Worm (Caenorhabditis elegans): ENCODE measurements around the gene M01H9.4.

Gene M01H9.4

ce11 chrIV:4482531-4482930 is at the start of gene M01H9.4:
Gene M01H9.4 (minus strand): TSS chrIV:4482909.
- no peak for TF ChIP-seq elt-3 (tag; optimal IDR thresholded peaks at IDR 0.05)
- TF ChIP-seq flh-1 (GFP tag; optimal IDR thresholded peaks at IDR 0.05) = no peak
- TF ChIP-seq lin-13 (tag; optimal IDR thresholded peaks at IDR 0.05) = no peak
- TF ChIP-seq pha-4 (tag; optimal IDR thresholded peaks at IDR 0.05) = no peak
- no peak for TF ChIP-seq blmp-1 (tag; optimal IDR thresholded peaks at IDR 0.05)
- TF ChIP-seq cnd-1 (tag; optimal IDR thresholded peaks at IDR 0.05) = no peak
- no peak for TF ChIP-seq lin-32 (GFP tag; optimal IDR thresholded peaks at IDR 0.05)

ce11 chrIV:4530170-4530569 is 47.5 kb upstream of the M01H9.4 start, which contains the start of gene ZK185.3:
Gene ZK185.3 (minus strand): TSS chrIV:4530432.
- TF ChIP-seq sptf-1 (tag; optimal IDR thresholded peaks at IDR 0.05) (no peak), drap-1 (GFP tag; optimal IDR thresholded peaks at IDR 0.05) (no peak), sem-2 (GFP tag; optimal IDR thresholded peaks at IDR 0.05) (no peak), ham-2 (GFP tag; optimal IDR thresholded peaks at IDR 0.05) (no peak), ceh-43 (GFP tag; optimal IDR thresholded peaks at IDR 0.05) (no peak), ceh-83 (GFP tag; optimal IDR thresholded peaks at IDR 0.05) (no peak)

- TF ChIP-seq zip-8 (tag; optimal IDR thresholded peaks at IDR 0.05) (no peak), sem-2 (GFP tag; optimal IDR thresholded peaks at IDR 0.05) (no peak), flh-1 (GFP tag; optimal IDR thresholded peaks at IDR 0.05) (no peak), pha-4 (tag; optimal IDR thresholded peaks at IDR 0.05) (no peak), bed-3 (GFP tag; optimal IDR thresholded peaks at IDR 0.05) (no peak), drap-1 (GFP tag; optimal IDR thresholded peaks at IDR 0.05) (no peak), cnd-1 (tag; optimal IDR thresholded peaks at IDR 0.05) (no peak), M03D4.4 (tag; optimal IDR thresholded peaks at IDR 0.05) (no peak), lin-32 (GFP tag; optimal IDR thresholded peaks at IDR 0.05) (no peak), nhr-237 (tag; optimal IDR thresholded peaks at IDR 0.05) (no peak), ham-2 (GFP tag; optimal IDR thresholded peaks at IDR 0.05) (no peak), unc-62 (GFP tag; optimal IDR thresholded peaks at IDR 0.05) (no peak), unc-120 (tag; optimal IDR thresholded peaks at IDR 0.05; ENCODE audit: poor library complexity, severe bottlenecking) (no peak), sptf-1 (tag; optimal IDR thresholded peaks at IDR 0.05) (no peak), nhr-12 (tag; optimal IDR thresholded peaks at IDR 0.05) (no peak)
Measured at ce11 chrIV:4526724-4527123, 44.0 kb upstream of the M01H9.4 start.

DNA sequence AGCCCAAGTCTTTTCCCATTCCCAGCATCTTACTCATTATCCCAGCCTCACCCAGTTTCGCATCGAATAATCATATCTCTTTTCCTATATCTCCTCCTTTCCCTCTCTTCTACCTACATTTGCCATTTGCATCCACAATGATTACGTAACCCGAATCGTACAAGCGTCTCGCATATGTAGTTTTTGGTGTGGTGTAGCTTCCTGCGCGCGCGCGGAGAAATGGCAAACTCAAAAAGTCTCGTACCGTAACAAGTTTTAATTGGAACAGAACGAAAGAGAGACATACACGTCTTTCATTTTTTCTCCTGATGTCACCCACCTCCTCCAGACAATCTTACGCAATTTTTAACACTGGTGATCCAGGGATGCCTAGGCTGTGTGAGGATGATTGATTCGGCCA is 43.3 kb upstream of the M01H9.4 start:
- TF ChIP-seq unc-62 (GFP tag; optimal IDR thresholded peaks at IDR 0.05) (no peak), mep-1 (tag; optimal IDR thresholded peaks at IDR 0.05) (no peak), lsy-2 (tag; optimal IDR thresholded peaks at IDR 0.05) (no peak), ces-1 (GFP tag; optimal IDR thresholded peaks at IDR 0.05) (no peak), nhr-2 (tag; optimal IDR thresholded peaks at IDR 0.05) (no peak), elt-3 (tag; optimal IDR thresholded peaks at IDR 0.05) (no peak), ceh-83 (GFP tag; optimal IDR thresholded peaks at IDR 0.05) (no peak)

DNA sequence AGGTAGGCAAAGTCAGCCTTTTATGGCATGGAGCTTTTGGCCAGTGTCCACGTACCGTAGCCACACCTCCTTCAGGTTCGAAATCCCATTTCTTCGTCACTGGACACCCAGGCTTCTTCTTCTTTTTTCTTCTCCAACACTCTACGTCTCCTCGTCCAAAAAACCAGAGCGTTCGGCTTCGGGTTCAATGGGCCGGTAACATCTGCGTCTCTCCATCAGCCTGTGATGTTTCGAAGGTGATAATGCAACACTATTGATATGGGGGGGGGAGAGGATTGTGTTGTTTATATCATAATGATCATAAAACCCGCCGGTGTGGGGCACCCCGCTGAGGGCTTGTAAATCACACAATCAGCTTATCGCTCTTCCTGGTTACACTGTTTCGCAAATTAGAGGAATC is 42.2 kb upstream of the M01H9.4 start, which contains the start of gene ZK180.6:
TSS of gene ZK180.6 (minus strand) at position 101 of the 400 bp plus-strand sequence.
- TF ChIP-seq ceh-43 (GFP tag; optimal IDR thresholded peaks at IDR 0.05) = no peak
- no peak for TF ChIP-seq unc-39 (tag; optimal IDR thresholded peaks at IDR 0.05)
- TF ChIP-seq unc-62 (GFP tag; optimal IDR thresholded peaks at IDR 0.05) = no peak
- no peak for TF ChIP-seq blmp-1 (tag; optimal IDR thresholded peaks at IDR 0.05)
- no peak for TF ChIP-seq mep-1 (tag; optimal IDR thresholded peaks at IDR 0.05)
- no peak for TF ChIP-seq ztf-11 (tag; optimal IDR thresholded peaks at IDR 0.05)
- no peak for TF ChIP-seq sem-2 (GFP tag; optimal IDR thresholded peaks at IDR 0.05)

DNA sequence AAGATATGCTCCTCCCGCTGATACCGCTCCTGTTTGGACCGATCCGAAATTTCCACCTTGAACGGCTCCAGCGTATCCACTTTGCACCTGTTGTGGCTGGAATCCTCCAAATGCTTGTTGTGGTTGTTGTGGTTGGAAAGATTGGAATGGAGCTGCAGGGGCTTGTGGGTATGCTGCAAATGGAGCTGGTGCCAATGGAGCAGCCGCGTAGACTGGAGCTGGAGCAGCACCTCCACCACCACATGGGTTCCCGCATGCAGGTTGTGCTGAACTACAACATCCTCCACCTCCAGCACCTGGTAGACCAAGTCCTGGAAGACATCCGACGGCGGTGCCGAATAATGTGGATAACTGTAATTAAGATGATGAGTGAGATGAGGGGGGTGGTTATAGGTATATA is 40.8 kb upstream of the M01H9.4 start:
- no peak for TF ChIP-seq nhr-2 (tag; optimal IDR thresholded peaks at IDR 0.05)
- no peak for TF ChIP-seq nhr-76 (tag; optimal IDR thresholded peaks at IDR 0.05)
- TF ChIP-seq cnd-1 (tag; optimal IDR thresholded peaks at IDR 0.05) = no peak
- TF ChIP-seq lin-32 (GFP tag; optimal IDR thresholded peaks at IDR 0.05) = no peak
- TF ChIP-seq nhr-237 (tag; optimal IDR thresholded peaks at IDR 0.05) = no peak
- TF ChIP-seq pha-4 (tag; optimal IDR thresholded peaks at IDR 0.05) = no peak
- TF ChIP-seq zip-8 (tag; optimal IDR thresholded peaks at IDR 0.05) = no peak

ce11 chrIV:4519714-4520113 is 37.0 kb upstream of the M01H9.4 start:
- TF ChIP-seq unc-39 (tag; optimal IDR thresholded peaks at IDR 0.05) (no peak), lin-32 (GFP tag; optimal IDR thresholded peaks at IDR 0.05) (no peak), M03D4.4 (tag; optimal IDR thresholded peaks at IDR 0.05) (no peak), nhr-237 (tag; optimal IDR thresholded peaks at IDR 0.05) (no peak), zip-8 (tag; optimal IDR thresholded peaks at IDR 0.05) (no peak), tbx-8 (GFP tag; optimal IDR thresholded peaks at IDR 0.05) (no peak), mep-1 (tag; optimal IDR thresholded peaks at IDR 0.05) (no peak)
